Worm (Caenorhabditis elegans): ENCODE measurements around the gene srab-10.

DNA sequence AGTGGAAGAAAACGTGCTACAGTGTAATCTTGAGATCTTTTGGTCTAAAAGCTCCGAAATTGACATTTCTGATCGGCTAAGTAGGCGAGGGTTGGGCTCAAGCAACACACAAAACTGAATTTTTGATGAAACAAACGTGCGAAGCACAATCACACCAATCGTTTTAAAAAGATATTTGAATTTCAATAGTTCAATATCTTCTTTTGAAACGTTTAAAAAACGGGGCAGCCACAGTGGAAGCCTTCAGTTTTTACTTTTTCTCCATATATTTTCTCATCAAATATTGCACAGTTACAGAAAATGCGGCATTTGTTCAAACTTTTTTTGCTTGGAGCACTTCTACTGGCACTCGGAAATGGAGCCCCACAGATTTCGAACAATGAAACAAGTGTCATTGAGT, 21.9 kb upstream of the srab-10 start, which contains the start of gene C36C5.4:
- no peak for TF ChIP-seq him-1 (tag; optimal IDR thresholded peaks at IDR 0.05)
- TF ChIP-seq dao-5 (tag; optimal IDR thresholded peaks at IDR 0.05) = no peak
- no peak for TF ChIP-seq W03F9.2 (tag; optimal IDR thresholded peaks at IDR 0.05)
